Fruit fly (Drosophila melanogaster) whole organism, embryonic: ENCODE results near the gene CG32388.
A peak's percentile ranks its signal among the peaks of the same experiment; 100 is the strongest.

Experiments used
- B-H2 ChIP-seq: fragments of 200-800 bp; sonication (Bioruptor generic); optimal IDR thresholded peaks from 2 replicates; lab custom pipeline; 2018; ENCODE audit warnings: missing biosample characterization, mild to moderate bottlenecking, missing genetic modification characterization
- BEAF-32 ChIP-seq: fragments of 200-800 bp; sonication (Bioruptor generic); optimal IDR thresholded peaks from 3 replicates; lab custom pipeline; 2017; ENCODE audit warnings: missing biosample characterization, missing genetic modification characterization, mild to moderate bottlenecking, moderate library complexity, missing genetic modification reagents
- Bgb ChIP-seq: fragments of 200-800 bp; sonication (Bioruptor generic); IDR thresholded peaks from 2 replicates; pipeline ENCODE4 v1.3.6; 2022; ENCODE audit warnings: missing biosample characterization, missing genetic modification characterization; ENCODE audit not compliant: partially characterized antibody
- CG10321 ChIP-seq: fragments of 200-800 bp; sonication (Bioruptor generic); IDR thresholded peaks from 2 replicates; pipeline ENCODE4 v1.3.6; 2022; ENCODE audit warnings: missing biosample characterization, missing genetic modification characterization
- CG10462 ChIP-seq: fragments of 200-800 bp; sonication (Bioruptor generic); optimal IDR thresholded peaks from 2 replicates; lab custom pipeline; 2016; ENCODE audit warnings: missing biosample characterization, missing genetic modification characterization
- CG11696 ChIP-seq: fragments of 200-800 bp; sonication (Bioruptor generic); IDR thresholded peaks from 2 replicates; pipeline ENCODE4 v1.3.6; 2022; ENCODE audit warnings: missing biosample characterization, missing genetic modification characterization
- CG12659 ChIP-seq: fragments of 200-800 bp; sonication (Bioruptor generic); optimal IDR thresholded peaks from 3 replicates; lab custom pipeline; 2017; ENCODE audit warnings: mild to moderate bottlenecking, missing biosample characterization, missing genetic modification reagents, missing genetic modification characterization
- CG13123 ChIP-seq: fragments of 200-800 bp; sonication (Bioruptor generic); optimal IDR thresholded peaks from 2 replicates; lab custom pipeline; 2016; ENCODE audit warnings: missing biosample characterization, missing genetic modification characterization
- CG13296 ChIP-seq: fragments of 200-800 bp; sonication (Bioruptor generic); optimal IDR thresholded peaks from 3 replicates; lab custom pipeline; 2018; ENCODE audit warnings: missing biosample characterization, mild to moderate bottlenecking, missing genetic modification characterization
- CG18599 ChIP-seq: fragments of 200-800 bp; sonication (Bioruptor generic); optimal IDR thresholded peaks from 3 replicates; lab custom pipeline; 2017; ENCODE audit warnings: missing biosample characterization, missing genetic modification characterization, mild to moderate bottlenecking, moderate library complexity, missing genetic modification reagents
- CG32532 ChIP-seq: fragments of 200-800 bp; sonication (Bioruptor generic); IDR thresholded peaks from 2 replicates; pipeline ENCODE4 v1.3.6; 2022; ENCODE audit warnings: missing biosample characterization, missing genetic modification characterization
- CG6272 ChIP-seq: fragments of 200-800 bp; sonication (Bioruptor generic); IDR thresholded peaks from 2 replicates; pipeline ENCODE4 v1.3.6; 2022; ENCODE audit warnings: missing biosample characterization, missing genetic modification characterization
- CG6683 ChIP-seq: fragments of 200-800 bp; sonication (Bioruptor generic); optimal IDR thresholded peaks from 2 replicates; lab custom pipeline; 2017; ENCODE audit warnings: missing biosample characterization, mild to moderate bottlenecking, missing genetic modification characterization, missing genetic modification reagents
- CG6854 ChIP-seq: fragments of 200-800 bp; sonication (Bioruptor generic); optimal IDR thresholded peaks from 3 replicates; lab custom pipeline; 2017; ENCODE audit warnings: missing biosample characterization, mild to moderate bottlenecking, missing genetic modification characterization
- CG7786 ChIP-seq: fragments of 200-800 bp; sonication (Bioruptor generic); optimal IDR thresholded peaks from 2 replicates; lab custom pipeline; 2016; ENCODE audit warnings: missing biosample characterization, missing genetic modification characterization
- CG8359 ChIP-seq: fragments of 200-800 bp; sonication (Bioruptor generic); optimal IDR thresholded peaks from 2 replicates; lab custom pipeline; 2017; ENCODE audit warnings: missing biosample characterization, mild to moderate bottlenecking, missing genetic modification characterization, borderline replicate concordance
- CG9609 ChIP-seq: fragments of 200-800 bp; sonication (Bioruptor generic); optimal IDR thresholded peaks from 3 replicates; lab custom pipeline; 2016; ENCODE audit warnings: missing biosample characterization, missing genetic modification characterization
- CG9932 ChIP-seq: fragments of 200-800 bp; sonication (Bioruptor generic); IDR thresholded peaks from 2 replicates; pipeline ENCODE4 v1.3.6; 2022; ENCODE audit warnings: missing biosample characterization, missing genetic modification characterization
- CkIIα-i1 ChIP-seq: fragments of 200-800 bp; sonication (Bioruptor generic); IDR thresholded peaks from 2 replicates; pipeline ENCODE4 v1.3.6; 2022; ENCODE audit warnings: missing biosample characterization, missing genetic modification characterization
- D ChIP-seq, 2 experiments: fragments of 200-800 bp in 1 of 2; fragments of >200 bp in 1 of 2; sonication (Bioruptor generic) in 1 of 2; optimal IDR thresholded peaks; 2 replicates in 1 of 2; 3 replicates in 1 of 2; lab custom pipeline; 2017; ENCODE audit warnings: mild to moderate bottlenecking in 1 of 2, missing biosample characterization in 1 of 2, missing genetic modification characterization in 1 of 2, missing genetic modification reagents in 1 of 2
- Dek ChIP-seq: fragments of 200-800 bp; sonication (Bioruptor generic); optimal IDR thresholded peaks from 3 replicates; lab custom pipeline; 2019; ENCODE audit warnings: missing biosample characterization, mild to moderate bottlenecking, missing genetic modification characterization, moderate library complexity
- Dip3 ChIP-seq: fragments of 200-800 bp; sonication (Bioruptor generic); optimal IDR thresholded peaks from 3 replicates; lab custom pipeline; 2016; ENCODE audit warnings: missing biosample characterization, missing genetic modification characterization
- Drgx ChIP-seq: fragments of 200-800 bp; sonication (Bioruptor generic); IDR thresholded peaks from 2 replicates; pipeline ENCODE4 v1.3.6; 2022; ENCODE audit warnings: missing biosample characterization, missing genetic modification characterization
- Hand ChIP-seq: fragments of 200-800 bp; sonication (Bioruptor generic); optimal IDR thresholded peaks from 2 replicates; lab custom pipeline; 2017; ENCODE audit warnings: mild to moderate bottlenecking, missing biosample characterization, missing genetic modification reagents, missing genetic modification characterization
- NK7.1 ChIP-seq: fragments of 200-800 bp; sonication (Bioruptor generic); optimal IDR thresholded peaks from 3 replicates; lab custom pipeline; 2016; ENCODE audit warnings: missing biosample characterization, missing genetic modification characterization
- Oli ChIP-seq: fragments of 200-800 bp; sonication (Bioruptor generic); optimal IDR thresholded peaks from 2 replicates; lab custom pipeline; 2018; ENCODE audit warnings: missing biosample characterization, mild to moderate bottlenecking, missing genetic modification characterization, moderate library complexity
- Optix ChIP-seq: fragments of 200-800 bp; sonication (Bioruptor generic); IDR thresholded peaks from 3 replicates; pipeline ENCODE4 v1.3.6; 2022; ENCODE audit warnings: missing biosample characterization, missing genetic modification characterization
- Sox100B ChIP-seq: fragments of 200-800 bp; sonication (Bioruptor generic); optimal IDR thresholded peaks from 3 replicates; lab custom pipeline; 2018; ENCODE audit warnings: missing biosample characterization, mild to moderate bottlenecking, missing genetic modification characterization
- bcd ChIP-seq: fragments of 200-800 bp; sonication (Bioruptor generic); optimal IDR thresholded peaks from 2 replicates; lab custom pipeline; 2017; ENCODE audit warnings: missing biosample characterization, mild to moderate bottlenecking, missing genetic modification characterization
- chif ChIP-seq, 2 experiments: fragments of 200-800 bp; sonication (Bioruptor generic); optimal IDR thresholded peaks; 3 replicates each; lab custom pipeline; 2016; ENCODE audit warnings: missing biosample characterization in 2 of 2, missing genetic modification characterization in 2 of 2
- crc ChIP-seq: fragments of 200-800 bp; sonication (Bioruptor generic); optimal IDR thresholded peaks from 2 replicates; lab custom pipeline; 2016; ENCODE audit warnings: missing biosample characterization, missing genetic modification characterization
- danr ChIP-seq: fragments of 200-800 bp; sonication (Bioruptor generic); IDR thresholded peaks from 2 replicates; pipeline ENCODE4 v1.3.6; 2022; ENCODE audit warnings: missing biosample characterization, missing genetic modification characterization
- eyg ChIP-seq: fragments of 200-800 bp; sonication (Bioruptor generic); optimal IDR thresholded peaks from 3 replicates; lab custom pipeline; 2016; ENCODE audit warnings: missing biosample characterization, missing genetic modification characterization
- fd3F ChIP-seq: fragments of 200-800 bp; sonication (Bioruptor generic); optimal IDR thresholded peaks from 2 replicates; lab custom pipeline; 2018; ENCODE audit warnings: missing biosample characterization, mild to moderate bottlenecking, missing genetic modification characterization, moderate library complexity
- fru ChIP-seq: fragments of >200 bp; optimal IDR thresholded peaks from 2 replicates; lab custom pipeline; 2017
- h ChIP-seq: fragments of >200 bp; optimal IDR thresholded peaks from 2 replicates; lab custom pipeline; 2017
- hbn ChIP-seq: fragments of 200-800 bp; sonication (Bioruptor generic); IDR thresholded peaks from 2 replicates; pipeline ENCODE4 v1.3.6; 2022; ENCODE audit warnings: missing biosample characterization, missing genetic modification characterization; ENCODE audit not compliant: partially characterized antibody
- hkb ChIP-seq, 2 experiments: fragments of 200-800 bp in 1 of 2; fragments of >200 bp in 1 of 2; sonication (Bioruptor generic) in 1 of 2; IDR thresholded peaks in 1 of 2; optimal IDR thresholded peaks in 1 of 2; 2 replicates each; pipeline versions ENCODE4 v1.3.6 to Lab custom; 2017 to 2022; ENCODE audit warnings: missing biosample characterization in 1 of 2, missing genetic modification characterization in 1 of 2
- insv ChIP-seq, 2 experiments: fragments of 200-800 bp; sonication (Bioruptor generic); optimal IDR thresholded peaks; 3 replicates each; lab custom pipeline; 2016 to 2018; ENCODE audit warnings: missing biosample characterization in 2 of 2, missing genetic modification characterization in 2 of 2
- pan ChIP-seq, 4 experiments: fragments of >200 bp in 3 of 4; fragments of 200-800 bp in 1 of 4; sonication (Bioruptor generic) in 1 of 4; optimal IDR thresholded peaks in 3 of 4; IDR thresholded peaks in 1 of 4; 2 replicates each; pipeline versions ENCODE4 v1.3.6 to Lab custom; 2017 to 2022; ENCODE audit warnings: missing biosample characterization in 2 of 4, missing genetic modification characterization in 2 of 4, mixed read lengths in 1 of 4
- pros ChIP-seq: fragments of 200-800 bp; sonication (Bioruptor generic); optimal IDR thresholded peaks from 3 replicates; lab custom pipeline; 2019; ENCODE audit warnings: missing biosample characterization, mild to moderate bottlenecking, missing genetic modification characterization, moderate library complexity
- shn ChIP-seq: fragments of 200-800 bp; sonication (Bioruptor generic); optimal IDR thresholded peaks from 3 replicates; lab custom pipeline; 2016; ENCODE audit warnings: missing biosample characterization, missing genetic modification characterization
- slbo ChIP-seq: fragments of 200-800 bp; sonication (Bioruptor generic); IDR thresholded peaks from 2 replicates; pipeline ENCODE4 v1.3.6; 2022; ENCODE audit warnings: missing biosample characterization, missing genetic modification characterization
- sqz ChIP-seq: fragments of 200-800 bp; sonication (Bioruptor generic); optimal IDR thresholded peaks from 3 replicates; lab custom pipeline; 2018; ENCODE audit warnings: missing biosample characterization, mild to moderate bottlenecking, missing genetic modification characterization
- toy ChIP-seq: fragments of 200-800 bp; sonication (Bioruptor generic); IDR thresholded peaks from 2 replicates; pipeline ENCODE4 v1.3.6; 2022; ENCODE audit warnings: missing biosample characterization, missing genetic modification characterization
- usp ChIP-seq: fragments of >200 bp; optimal IDR thresholded peaks from 2 replicates; lab custom pipeline; 2017; ENCODE audit warnings: missing biosample characterization, missing genetic modification characterization
- wor ChIP-seq: fragments of 200-800 bp; sonication (Bioruptor generic); IDR thresholded peaks from 2 replicates; pipeline ENCODE4 v1.3.6; 2022; ENCODE audit warnings: missing biosample characterization, missing genetic modification characterization
- zfh1 ChIP-seq: fragments of 200-800 bp; sonication (Bioruptor generic); IDR thresholded peaks from 3 replicates; pipeline ENCODE4 v1.3.6; 2022; ENCODE audit warnings: missing biosample characterization, missing genetic modification characterization

The CG32388 gene

DNA sequence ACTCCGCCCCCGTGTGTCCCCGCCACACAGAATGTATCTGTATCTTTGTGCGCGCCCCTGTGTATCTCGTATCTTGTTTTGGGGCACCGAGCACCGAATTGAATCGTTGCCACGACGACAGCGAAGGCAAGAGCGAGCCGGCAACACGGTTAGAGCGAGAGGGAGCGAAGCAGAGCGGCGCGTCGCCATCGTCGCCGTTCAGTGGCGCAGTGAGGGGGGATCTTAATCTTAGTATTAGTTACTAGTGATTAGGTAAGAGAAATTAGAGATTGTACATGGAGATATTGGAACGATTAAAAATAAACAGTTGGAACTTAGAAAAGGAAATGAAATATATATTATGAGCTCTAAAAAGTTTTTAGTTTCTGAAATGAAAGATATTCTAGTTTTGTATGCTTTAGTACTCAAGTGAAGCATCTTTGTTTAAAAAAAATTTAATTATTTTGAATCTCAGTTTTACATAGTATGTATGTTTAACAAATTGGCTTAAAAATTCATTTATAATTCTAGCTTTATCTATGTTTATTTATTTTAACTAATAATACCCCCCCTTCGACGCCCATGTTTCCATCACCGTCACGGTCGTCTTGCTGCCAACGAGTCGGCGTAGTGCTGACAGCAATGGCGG is 4.7 kb upstream of the CG32388 start (continued):
- peak; percentile 15 for TF ChIP-seq shn (GFP tag; lab: Kevin White, UChicago)
- TF ChIP-seq NK7.1 (GFP tag; lab: Kevin White, UChicago), result peak; percentile 64
- TF ChIP-seq crc (GFP tag; lab: Kevin White, UChicago), result peak; percentile 15
- TF ChIP-seq Drgx (GFP tag; lab: Robert Waterston, UW), result peak; percentile 70
- TF ChIP-seq Bgb (GFP tag; lab: Robert Waterston, UW), result no peak; the same call in 1 of the 2 replicates
- TF ChIP-seq fd3F (GFP tag; lab: Kevin White, UChicago), result peak; percentile 80
- TF ChIP-seq hkb (optimal IDR thresholded peaks at IDR 0.05; lab: Kevin White, UChicago), result no peak
- TF ChIP-seq hkb (GFP tag; IDR thresholded peaks at IDR 0.05; lab: Robert Waterston, UW), result peak; percentile 83
- TF ChIP-seq B-H2 (GFP tag; lab: Kevin White, UChicago), result peak; percentile 53
- peak in 1 of 2 experiments; percentile 41 for TF ChIP-seq insv (GFP tag; optimal IDR thresholded peaks at IDR 0.05; lab: Kevin White, UChicago)
- peak; percentile 81 for TF ChIP-seq danr (GFP tag; lab: Robert Waterston, UW)
- TF ChIP-seq pros (GFP tag; lab: Kevin White, UChicago), result peak; percentile 56
- TF ChIP-seq wor (GFP tag; lab: Robert Waterston, UW), result peak; percentile 77
- peak; percentile 81 for TF ChIP-seq CG8359
- peak; percentile 77 for TF ChIP-seq CG6272 (GFP tag; lab: Robert Waterston, UW)
- TF ChIP-seq bcd, result peak; percentile 96
- peak; percentile 64 for TF ChIP-seq CG13123
- TF ChIP-seq toy (GFP tag; lab: Robert Waterston, UW), result 0 out of 2 replicates have a peak, but pooled peaks have one; percentile 36
- TF ChIP-seq sqz (GFP tag; lab: Kevin White, UChicago), result peak; percentile 83
- peak; percentile 89 for TF ChIP-seq CG6854 (GFP tag; lab: Kevin White, UChicago)
- peak; percentile 96 for TF ChIP-seq CG13296 (GFP tag; lab: Kevin White, UChicago)
- TF ChIP-seq eyg (GFP tag; lab: Kevin White, UChicago), result peak; percentile 51
- peak; percentile 93 for TF ChIP-seq Oli (tag; lab: Kevin White, UChicago)
- peak; percentile 96 for TF ChIP-seq CG12659 (GFP tag; lab: Kevin White, UChicago)
- TF ChIP-seq slbo, result peak; percentile 80
- peak; percentile 61; the same call in 2 of the 3 replicates for TF ChIP-seq Optix
- peak; percentile 68 for TF ChIP-seq CG10462 (GFP tag; lab: Kevin White, UChicago)
- TF ChIP-seq CG10321, result peak; percentile 77
- no peak for TF ChIP-seq BEAF-32
- peak; percentile 78; the same call in 2 of the 3 replicates for TF ChIP-seq zfh1 (GFP tag; lab: Robert Waterston, UW)
- no peak for TF ChIP-seq hbn (GFP tag; lab: Robert Waterston, UW)
- TF ChIP-seq CG9609 (GFP tag; lab: Kevin White, UChicago), result peak; percentile 47
- 0 out of 2 replicates have a peak, but pooled peaks have one; percentile 37 for TF ChIP-seq CG11696 (GFP tag; lab: Robert Waterston, UW)
- peak; percentile 83 for TF ChIP-seq Dek (tag; lab: Kevin White, UChicago)
- no peak for TF ChIP-seq D (optimal IDR thresholded peaks at IDR 0.05; lab: Kevin White, UChicago)
- TF ChIP-seq D (GFP tag; optimal IDR thresholded peaks at IDR 0.05; lab: Kevin White, UChicago), result peak; percentile 96
- peak; percentile 78 for TF ChIP-seq Hand (GFP tag; lab: Kevin White, UChicago)
- TF ChIP-seq fru (lab: Kevin White, UChicago), result no peak
- TF ChIP-seq CG18599 (GFP tag; lab: Kevin White, UChicago), result peak; percentile 95
- TF ChIP-seq CG6683, result peak; percentile 91
- TF ChIP-seq CG9932 (GFP tag; lab: Robert Waterston, UW), result peak; percentile 78
- peak; percentile 82 for TF ChIP-seq CG32532
- TF ChIP-seq chif (GFP tag; optimal IDR thresholded peaks at IDR 0.05; lab: Kevin White, UChicago), result peak; percentile 42 to 53
- peak; percentile 99 for TF ChIP-seq Sox100B (GFP tag; lab: Kevin White, UChicago)
- no peak for TF ChIP-seq h (lab: Kevin White, UChicago)
- TF ChIP-seq Dip3 (GFP tag; lab: Kevin White, UChicago), result no peak
- TF ChIP-seq CG7786 (GFP tag; lab: Kevin White, UChicago), result peak; percentile 20
- TF ChIP-seq pan (optimal IDR thresholded peaks at IDR 0.05; lab: Kevin White, UChicago), result no peak
- peak in 1 of 2 experiments; percentile 85 for TF ChIP-seq pan (GFP tag; optimal IDR thresholded peaks at IDR 0.05 in 1 of 2, IDR thresholded peaks at IDR 0.05 in 1 of 2)
- TF ChIP-seq CkIIα-i1, result no peak
- TF ChIP-seq usp (GFP tag; lab: Kevin White, UChicago), result no peak
